Worm (Caenorhabditis elegans) whole organism, young adult: ENCODE measurements around the gene R09A8.9.

Experiments used
- F33H1.4 ChIP-seq: fragments of 200-800 bp; sonication (Bioruptor generic); IDR thresholded peaks from 2 replicates; pipeline ENCODE4 v1.3.6; 2022; ENCODE audit warnings: missing genetic modification reagents, missing genetic modification characterization, missing compliant biosample characterization
- K11D2.4 ChIP-seq: fragments of 200-800 bp; sonication (Bioruptor generic); IDR thresholded peaks from 2 replicates; pipeline ENCODE4 v1.3.6; 2022; ENCODE audit warnings: missing genetic modification reagents, missing genetic modification characterization, missing compliant biosample characterization
- T26A5.8 ChIP-seq: sonication (generic microtip); optimal IDR thresholded peaks from 2 replicates; lab custom pipeline; 2016; ENCODE audit warnings: missing genetic modification characterization, missing compliant biosample characterization
- Y53F4B.3 ChIP-seq: fragments of 200-800 bp; sonication (Bioruptor generic); IDR thresholded peaks from 2 replicates; pipeline ENCODE4 v1.3.6; 2022; ENCODE audit warnings: missing genetic modification reagents, missing genetic modification characterization, missing compliant biosample characterization
- Y95B8A.8 ChIP-seq: fragments of 200-800 bp; sonication (Bioruptor generic); IDR thresholded peaks from 2 replicates; pipeline ENCODE4 v1.3.6; 2022; ENCODE audit warnings: missing genetic modification reagents, missing genetic modification characterization, missing compliant biosample characterization
- atf-7 ChIP-seq: sonication (generic microtip); optimal IDR thresholded peaks from 2 replicates; lab custom pipeline; 2017; ENCODE audit warnings: mild to moderate bottlenecking, missing genetic modification characterization, missing compliant biosample characterization
- attf-3 ChIP-seq: fragments of 200-800 bp; sonication (Bioruptor generic); conservative IDR thresholded peaks from 2 replicates; pipeline ENCODE4 v1.3.6; 2022; ENCODE audit warnings: missing genetic modification reagents, missing genetic modification characterization, missing compliant biosample characterization
- die-1 ChIP-seq: sonication (generic microtip); optimal IDR thresholded peaks from 2 replicates; lab custom pipeline; 2016; ENCODE audit warnings: missing genotype, mild to moderate bottlenecking, missing genetic modification characterization, missing compliant biosample characterization
- dox-1 ChIP-seq: fragments of 200-800 bp; sonication (Bioruptor generic); IDR thresholded peaks from 2 replicates; pipeline ENCODE4 v1.3.6; 2022; ENCODE audit warnings: missing genetic modification reagents, missing genetic modification characterization, missing compliant biosample characterization
- hlh-26 ChIP-seq: fragments of 200-800 bp; sonication (Bioruptor generic); conservative IDR thresholded peaks from 2 replicates; pipeline ENCODE4 v1.3.6; 2022; ENCODE audit warnings: missing genetic modification reagents, missing genetic modification characterization, missing compliant biosample characterization
- madf-6 ChIP-seq: fragments of 200-800 bp; sonication (Bioruptor generic); IDR thresholded peaks from 2 replicates; pipeline ENCODE4 v1.3.6; 2022; ENCODE audit warnings: missing genetic modification reagents, missing genetic modification characterization, missing compliant biosample characterization
- madf-8 ChIP-seq: fragments of 200-800 bp; sonication (Bioruptor generic); conservative IDR thresholded peaks from 2 replicates; pipeline ENCODE4 v1.3.6; 2022; ENCODE audit warnings: missing genetic modification reagents, missing genetic modification characterization, missing compliant biosample characterization
- mxl-1 ChIP-seq: sonication (generic microtip); optimal IDR thresholded peaks from 2 replicates; lab custom pipeline; 2016; ENCODE audit warnings: missing genetic modification characterization, missing compliant biosample characterization
- nfya-2 ChIP-seq: fragments of 200-800 bp; sonication (Bioruptor generic); IDR thresholded peaks from 2 replicates; pipeline ENCODE4 v1.3.6; 2022; ENCODE audit warnings: missing genetic modification reagents, missing genetic modification characterization, missing compliant biosample characterization
- unc-62 ChIP-seq: fragments of 150-350 bp; optimal IDR thresholded peaks from 2 replicates; lab custom pipeline; 2014; ENCODE audit warnings: missing biosample characterization, missing genetic modification reagents, missing genetic modification characterization
- ztf-18 ChIP-seq: sonication (generic microtip); optimal IDR thresholded peaks from 2 replicates; lab custom pipeline; 2016; ENCODE audit warnings: missing genotype, mild to moderate bottlenecking, missing genetic modification characterization, missing compliant biosample characterization
- ztf-22 ChIP-seq: fragments of 200-800 bp; sonication (Bioruptor generic); optimal IDR thresholded peaks from 2 replicates; lab custom pipeline; 2018; ENCODE audit warnings: mild to moderate bottlenecking, missing genetic modification characterization, moderate library complexity, missing compliant biosample characterization
- ztf-3 ChIP-seq: fragments of 200-800 bp; sonication (Bioruptor generic); optimal IDR thresholded peaks from 2 replicates; lab custom pipeline; 2018; ENCODE audit warnings: mild to moderate bottlenecking, missing genetic modification characterization, missing compliant biosample characterization
- ztf-6 ChIP-seq: fragments of 200-800 bp; sonication (Bioruptor generic); IDR thresholded peaks from 2 replicates; pipeline ENCODE4 v1.3.6; 2022; ENCODE audit warnings: missing genetic modification reagents, missing genetic modification characterization, missing compliant biosample characterization

The R09A8.9 gene

DNA sequence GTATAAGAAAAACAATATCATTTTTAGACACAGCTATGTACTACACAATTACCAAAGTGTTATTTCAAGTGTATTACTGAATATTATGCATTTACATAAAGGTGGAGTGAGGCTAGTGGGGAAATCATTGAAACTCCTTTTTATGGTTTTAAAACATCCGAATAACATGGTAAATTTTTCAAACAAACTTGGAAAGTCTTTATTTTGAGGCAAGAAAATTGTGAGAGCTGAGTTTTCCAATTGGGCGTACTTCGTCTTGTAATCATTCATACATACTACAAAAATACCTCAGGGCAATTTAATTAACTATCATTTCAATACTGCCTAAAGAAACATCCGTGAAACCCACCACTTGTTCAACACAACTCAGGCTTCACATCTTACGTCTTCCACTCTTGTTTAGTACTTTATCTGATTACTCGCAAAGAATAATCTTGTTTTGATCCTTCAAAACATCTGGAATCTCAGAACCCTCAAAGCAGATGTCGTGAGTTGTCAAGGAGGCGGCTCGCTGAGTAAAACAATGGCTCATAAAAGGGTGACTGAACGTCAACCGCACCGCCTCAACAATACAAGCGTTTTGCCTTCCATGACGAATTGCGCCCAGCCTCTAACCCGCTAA is 42.9 kb downstream of the R09A8.9 start, which contains the start of gene zmp-5:
zmp-5 (plus strand) TSS at position 572 of the 622 bp plus-strand sequence.
- TF ChIP-seq F33H1.4 (GFP tag; lab: Robert Waterston, UW) (no peak), Y95B8A.8 (GFP tag; lab: Robert Waterston, UW) (no peak), attf-3 (GFP tag; lab: Robert Waterston, UW) (no peak), unc-62 (GFP tag; lab: Kevin White, UChicago) (no peak), ztf-18 (tag; lab: Kevin White, UChicago) (no peak), hlh-26 (GFP tag; lab: Robert Waterston, UW) (no peak), atf-7 (tag; lab: Kevin White, UChicago) (no peak), K11D2.4 (GFP tag; lab: Robert Waterston, UW) (no peak), T26A5.8 (tag; lab: Kevin White, UChicago) (no peak), madf-6 (GFP tag; lab: Robert Waterston, UW) (no peak), nfya-2 (no peak), ztf-3 (GFP tag; lab: Kevin White, UChicago) (no peak), dox-1 (GFP tag; lab: Robert Waterston, UW) (no peak), die-1 (tag; lab: Kevin White, UChicago) (no peak), mxl-1 (tag; lab: Kevin White, UChicago) (no peak), ztf-6 (GFP tag; lab: Robert Waterston, UW) (no peak), Y53F4B.3 (no peak), madf-8 (GFP tag; lab: Robert Waterston, UW) (no peak), ztf-22 (no peak)
